Worm (Caenorhabditis elegans) whole organism, young adult: ENCODE results near the gene jkk-1.
A peak's percentile ranks its signal among the peaks of the same experiment; 100 is the strongest.

Source experiments
- F10E7.11 ChIP-seq: sonication (generic microtip); optimal IDR thresholded peaks from 2 replicates; lab custom pipeline; 2017; ENCODE audit warnings: mild to moderate bottlenecking, missing genetic modification characterization, moderate library complexity, missing compliant biosample characterization
- F57A8.1 ChIP-seq: fragments of 200-800 bp; sonication (Bioruptor generic); optimal IDR thresholded peaks from 2 replicates; lab custom pipeline; 2018; ENCODE audit warnings: mild to moderate bottlenecking, missing genetic modification characterization, moderate library complexity, missing compliant biosample characterization
- F57C9.4 ChIP-seq: sonication (generic microtip); optimal IDR thresholded peaks from 2 replicates; lab custom pipeline; 2017; ENCODE audit warnings: mild to moderate bottlenecking, missing genetic modification characterization, missing compliant biosample characterization
- K11D2.4 ChIP-seq: fragments of 200-800 bp; sonication (Bioruptor generic); IDR thresholded peaks from 2 replicates; pipeline ENCODE4 v1.3.6; 2022; ENCODE audit warnings: missing genetic modification reagents, missing genetic modification characterization, missing compliant biosample characterization
- Y67H2A.10 ChIP-seq: fragments of 200-800 bp; sonication (Bioruptor generic); conservative IDR thresholded peaks from 2 replicates; pipeline ENCODE4 v1.3.6; 2022; ENCODE audit warnings: missing genetic modification reagents, missing genetic modification characterization, missing compliant biosample characterization
- aptf-2 ChIP-seq: fragments of 200-800 bp; sonication (Bioruptor generic); conservative IDR thresholded peaks from 2 replicates; pipeline ENCODE4 v1.3.6; 2022; ENCODE audit warnings: missing genetic modification reagents, missing genetic modification characterization, missing compliant biosample characterization
- aptf-3 ChIP-seq: fragments of 200-800 bp; sonication (Bioruptor generic); IDR thresholded peaks from 2 replicates; pipeline ENCODE4 v1.3.6; 2022; ENCODE audit warnings: missing genetic modification characterization, missing compliant biosample characterization
- attf-5 ChIP-seq: fragments of 200-800 bp; sonication (Bioruptor generic); optimal IDR thresholded peaks from 2 replicates; lab custom pipeline; 2018; ENCODE audit warnings: mild to moderate bottlenecking, missing genetic modification characterization, missing compliant biosample characterization
- bed-2 ChIP-seq: fragments of 200-800 bp; sonication (Bioruptor generic); IDR thresholded peaks from 2 replicates; pipeline ENCODE4 v1.3.6; 2022; ENCODE audit warnings: missing genetic modification reagents, missing genetic modification characterization, missing compliant biosample characterization
- ccch-3 ChIP-seq: fragments of 200-800 bp; sonication (Bioruptor generic); optimal IDR thresholded peaks from 2 replicates; lab custom pipeline; 2018; ENCODE audit warnings: mild to moderate bottlenecking, missing genetic modification characterization, missing compliant biosample characterization
- ceh-100 ChIP-seq: fragments of 200-800 bp; sonication (Bioruptor generic); IDR thresholded peaks from 2 replicates; pipeline ENCODE4 v1.3.6; 2022; ENCODE audit warnings: missing genetic modification reagents, missing genetic modification characterization, missing compliant biosample characterization
- ceh-40 ChIP-seq: fragments of 200-800 bp; sonication (Bioruptor generic); IDR thresholded peaks from 2 replicates; pipeline ENCODE4 v1.3.6; 2022; ENCODE audit warnings: missing genetic modification characterization, missing compliant biosample characterization
- ceh-58 ChIP-seq: fragments of 200-800 bp; sonication (Bioruptor generic); IDR thresholded peaks from 2 replicates; pipeline ENCODE4 v1.3.6; 2022; ENCODE audit warnings: missing genetic modification characterization, missing compliant biosample characterization
- ceh-91 ChIP-seq: fragments of 200-800 bp; sonication (Bioruptor generic); IDR thresholded peaks from 2 replicates; pipeline ENCODE4 v1.3.6; 2022; ENCODE audit warnings: missing genetic modification reagents, missing genetic modification characterization, missing compliant biosample characterization
- chd-7 ChIP-seq: sonication (generic microtip); optimal IDR thresholded peaks from 2 replicates; lab custom pipeline; 2016; ENCODE audit warnings: mild to moderate bottlenecking, missing genetic modification characterization, moderate library complexity, missing compliant biosample characterization
- gei-17 ChIP-seq: fragments of 200-800 bp; sonication (Bioruptor generic); optimal IDR thresholded peaks from 2 replicates; lab custom pipeline; 2018; ENCODE audit warnings: mild to moderate bottlenecking, missing genetic modification characterization, missing compliant biosample characterization
- lag-1 ChIP-seq: fragments of 200-800 bp; sonication (Bioruptor generic); IDR thresholded peaks from 2 replicates; pipeline ENCODE4 v1.3.6; 2022; ENCODE audit warnings: missing genetic modification reagents, missing genetic modification characterization, missing compliant biosample characterization
- let-607 ChIP-seq, 2 experiments: fragments of 200-800 bp in 1 of 2; sonication (Bioruptor generic) in 1 of 2; sonication (generic microtip) in 1 of 2; optimal IDR thresholded peaks; 2 replicates each; lab custom pipeline; 2016 to 2018; ENCODE audit warnings: mild to moderate bottlenecking in 2 of 2, missing compliant biosample characterization in 2 of 2, missing genetic modification characterization in 2 of 2, moderate library complexity in 2 of 2, missing genotype in 1 of 2
- lin-26 ChIP-seq: fragments of 200-800 bp; sonication (Bioruptor generic); IDR thresholded peaks from 2 replicates; pipeline ENCODE4 v1.3.6; 2022; ENCODE audit warnings: missing genetic modification reagents, missing genetic modification characterization, missing compliant biosample characterization
- lin-40 ChIP-seq: sonication (generic microtip); optimal IDR thresholded peaks from 2 replicates; lab custom pipeline; 2016; ENCODE audit warnings: missing genetic modification characterization, mild to moderate bottlenecking, missing compliant biosample characterization, missing genotype, missing genetic modification reagents
- lin-54 ChIP-seq: fragments of 200-800 bp; sonication (Bioruptor generic); optimal IDR thresholded peaks from 2 replicates; lab custom pipeline; 2018; ENCODE audit warnings: mild to moderate bottlenecking, missing genetic modification characterization, missing compliant biosample characterization
- madf-8 ChIP-seq: fragments of 200-800 bp; sonication (Bioruptor generic); conservative IDR thresholded peaks from 2 replicates; pipeline ENCODE4 v1.3.6; 2022; ENCODE audit warnings: missing genetic modification reagents, missing genetic modification characterization, missing compliant biosample characterization
- nfya-1 ChIP-seq: sonication (generic microtip); optimal IDR thresholded peaks from 2 replicates; lab custom pipeline; 2017; ENCODE audit warnings: antibody characterized with exemption, missing compliant biosample characterization, missing genetic modification characterization, borderline replicate concordance; ENCODE audit not compliant: insufficient read depth
- nfya-2 ChIP-seq: fragments of 200-800 bp; sonication (Bioruptor generic); IDR thresholded peaks from 2 replicates; pipeline ENCODE4 v1.3.6; 2022; ENCODE audit warnings: missing genetic modification reagents, missing genetic modification characterization, missing compliant biosample characterization
- nhr-80 ChIP-seq: sonication (generic microtip); optimal IDR thresholded peaks from 2 replicates; lab custom pipeline; 2016; ENCODE audit warnings: missing genetic modification characterization, missing compliant biosample characterization
- rcor-1 ChIP-seq: fragments of 200-800 bp; sonication (Bioruptor generic); IDR thresholded peaks from 2 replicates; pipeline ENCODE4 v1.3.6; 2022; ENCODE audit warnings: missing genetic modification reagents, missing genetic modification characterization, missing compliant biosample characterization
- snpc-1.1 ChIP-seq: sonication (generic microtip); optimal IDR thresholded peaks from 2 replicates; lab custom pipeline; 2017; ENCODE audit warnings: missing genetic modification characterization, mild to moderate bottlenecking, missing compliant biosample characterization, antibody characterized with exemption, moderate library complexity, missing genotype, missing genetic modification reagents; ENCODE audit not compliant: insufficient read depth
- somi-1 ChIP-seq: fragments of 200-800 bp; sonication (Bioruptor generic); optimal IDR thresholded peaks from 2 replicates; lab custom pipeline; 2018; ENCODE audit warnings: mild to moderate bottlenecking, missing genetic modification characterization, missing compliant biosample characterization
- tbp1 ChIP-seq: fragments of 200-800 bp; sonication (Bioruptor generic); optimal IDR thresholded peaks from 2 replicates; lab custom pipeline; 2018; ENCODE audit warnings: mild to moderate bottlenecking, missing genetic modification characterization, missing compliant biosample characterization
- unc-62 ChIP-seq: fragments of 150-350 bp; optimal IDR thresholded peaks from 2 replicates; lab custom pipeline; 2014; ENCODE audit warnings: missing biosample characterization, missing genetic modification reagents, missing genetic modification characterization
- zim-3 ChIP-seq: sonication (generic microtip); optimal IDR thresholded peaks from 2 replicates; lab custom pipeline; 2017; ENCODE audit warnings: mild to moderate bottlenecking, missing genetic modification characterization, moderate library complexity, missing compliant biosample characterization
- ztf-22 ChIP-seq: fragments of 200-800 bp; sonication (Bioruptor generic); optimal IDR thresholded peaks from 2 replicates; lab custom pipeline; 2018; ENCODE audit warnings: mild to moderate bottlenecking, missing genetic modification characterization, moderate library complexity, missing compliant biosample characterization

The jkk-1 gene

DNA sequence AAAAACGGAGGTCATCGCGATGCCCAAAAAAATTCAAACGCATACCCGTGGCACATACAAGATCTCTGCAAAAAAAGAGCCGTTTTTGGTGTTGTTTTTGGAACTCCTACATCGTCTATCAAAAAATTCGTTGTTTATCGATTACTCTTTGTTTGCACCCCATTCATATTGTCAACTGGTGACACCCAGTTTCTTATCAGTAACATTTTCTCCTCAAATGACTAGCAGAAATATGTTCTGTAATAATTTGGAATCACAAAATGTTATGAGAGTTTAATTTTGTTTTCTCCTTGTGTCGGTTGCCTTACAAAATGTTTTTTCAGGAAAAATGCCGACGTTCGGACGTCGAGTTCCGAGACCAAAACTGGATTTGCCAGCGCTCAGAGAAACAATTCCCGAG, 6.5 kb downstream of the jkk-1 start, which contains the start of gene sek-4:
Gene sek-4, plus strand, starts transcription at position 318 of the 400 bp plus-strand sequence.
- TF ChIP-seq Y67H2A.10 (GFP tag; lab: Robert Waterston, UW) (no peak), bed-2 (GFP tag; lab: Robert Waterston, UW) (no peak), nhr-80 (peak; percentile 57)

DNA sequence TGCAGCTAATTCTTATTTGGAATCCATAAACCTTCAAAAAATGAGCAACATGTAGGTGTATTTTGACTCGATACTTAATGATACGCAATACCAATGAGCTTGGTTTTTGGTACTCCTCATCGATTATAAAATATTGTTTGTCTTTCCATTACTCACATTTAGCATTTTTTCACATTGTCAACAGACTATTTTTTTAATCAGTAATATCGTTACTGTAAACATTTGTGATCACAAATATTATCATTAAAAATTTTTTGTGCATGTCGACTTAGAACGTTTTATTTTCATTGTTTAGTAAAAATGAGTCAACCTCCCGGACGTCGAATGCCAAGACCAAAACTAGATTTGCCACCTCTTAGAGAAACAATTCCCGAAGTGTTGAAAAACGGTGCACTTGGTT, 9.0 kb downstream of the jkk-1 start, which contains the start of gene sek-5:
Gene sek-5, plus strand, starts transcription at position 301 of the 400 bp plus-strand sequence.
- no peak for TF ChIP-seq nfya-1
- no peak for TF ChIP-seq ceh-100 (GFP tag; lab: Robert Waterston, UW)
- no peak for TF ChIP-seq F57A8.1 (GFP tag; lab: Kevin White, UChicago)
- TF ChIP-seq gei-17 (GFP tag; lab: Kevin White, UChicago) = no peak
- no peak for TF ChIP-seq attf-5
- TF ChIP-seq nfya-2 (GFP tag; lab: Robert Waterston, UW) = no peak
- no peak for TF ChIP-seq ceh-40
- TF ChIP-seq lin-40 (tag; lab: Kevin White, UChicago) = no peak
- TF ChIP-seq lin-26 (GFP tag; lab: Robert Waterston, UW) = no peak
- TF ChIP-seq, all 124 proteins: peak for 0

ce11 chrX:5382778-5383177, 14.5 kb downstream of the jkk-1 start:
- no peak for TF ChIP-seq rcor-1 (GFP tag; lab: Robert Waterston, UW)
- no peak for TF ChIP-seq K11D2.4 (GFP tag; lab: Robert Waterston, UW)
- TF ChIP-seq lag-1 = no peak
- TF ChIP-seq ceh-91 = no peak
- no peak for TF ChIP-seq chd-7 (tag; lab: Kevin White, UChicago)
- TF ChIP-seq F57C9.4 (tag; lab: Kevin White, UChicago) = no peak
- TF ChIP-seq lin-40 (tag; lab: Kevin White, UChicago) = no peak
- no peak for TF ChIP-seq snpc-1.1
- TF ChIP-seq zim-3 (tag; lab: Kevin White, UChicago) = no peak
- no peak for TF ChIP-seq aptf-3 (GFP tag; lab: Robert Waterston, UW)
- no peak for TF ChIP-seq nhr-80
- no peak for TF ChIP-seq let-607 (tag; optimal IDR thresholded peaks at IDR 0.05; lab: Kevin White, UChicago)

DNA sequence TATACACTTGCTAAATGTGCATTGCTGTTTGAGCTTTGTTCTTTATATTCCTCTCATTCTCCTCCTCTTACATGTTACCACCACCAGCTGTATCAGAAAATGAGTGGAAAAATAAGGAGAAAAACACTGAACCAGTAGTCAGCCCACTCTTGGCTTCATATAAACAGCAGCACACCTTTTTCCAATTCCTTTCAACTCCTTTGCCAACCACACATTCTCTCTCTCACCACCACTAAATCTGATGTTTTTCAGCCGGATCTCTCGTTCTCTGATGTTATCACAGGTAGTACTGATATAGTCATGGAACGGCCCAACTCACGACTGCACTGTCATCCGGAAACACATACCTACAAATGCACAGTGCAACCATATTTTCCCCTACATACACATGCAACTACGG, 18.3 kb downstream of the jkk-1 start, which contains the start of gene kcnl-3:
Gene kcnl-3, plus strand, starts transcription at position 301 of the 400 bp plus-strand sequence.
- no peak for TF ChIP-seq unc-62 (GFP tag; lab: Kevin White, UChicago)
- TF ChIP-seq attf-5 = no peak
- no peak for TF ChIP-seq lin-26 (GFP tag; lab: Robert Waterston, UW)
- TF ChIP-seq ztf-22 (GFP tag; lab: Kevin White, UChicago) = no peak
- TF ChIP-seq F10E7.11 = no peak

DNA sequence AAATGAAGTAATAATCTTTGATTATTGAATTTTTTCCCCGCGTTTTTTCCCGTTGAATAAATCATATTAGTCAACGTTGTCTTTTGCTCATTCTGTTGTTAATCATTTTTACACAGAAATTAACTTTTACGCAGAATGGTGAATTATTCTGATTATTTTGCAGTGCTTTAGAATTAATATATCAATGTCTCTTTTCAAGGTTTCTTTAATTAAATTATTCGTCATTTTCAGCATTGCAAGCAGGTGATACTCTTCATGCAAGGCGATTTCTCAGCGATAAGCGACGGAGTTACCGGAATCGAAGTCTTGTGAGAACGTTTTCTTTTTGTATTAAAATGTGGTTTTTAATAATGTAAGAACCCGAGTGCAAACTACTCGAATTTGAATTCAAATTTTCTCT, 19.4 kb downstream of the jkk-1 start:
- no peak for TF ChIP-seq let-607 (tag; optimal IDR thresholded peaks at IDR 0.05; lab: Kevin White, UChicago)
- no peak for TF ChIP-seq ceh-58 (GFP tag; lab: Robert Waterston, UW)
- no peak for TF ChIP-seq aptf-2 (GFP tag; lab: Robert Waterston, UW)
- no peak for TF ChIP-seq somi-1 (GFP tag; lab: Kevin White, UChicago)
- no peak for TF ChIP-seq tbp1 (GFP tag; lab: Kevin White, UChicago)
- TF ChIP-seq nhr-80 = no peak
- no peak for TF ChIP-seq ccch-3
- no peak for TF ChIP-seq lin-54 (GFP tag; lab: Kevin White, UChicago)
- TF ChIP-seq madf-8 (GFP tag; lab: Robert Waterston, UW) = no peak
- no peak for TF ChIP-seq ztf-22 (GFP tag; lab: Kevin White, UChicago)
